Fruit fly (Drosophila melanogaster) whole organism, prepupa: ENCODE results near the gene yata.

Source experiments
- Blimp-1 ChIP-seq: fragments of 200-800 bp; sonication (Bioruptor generic); optimal IDR thresholded peaks from 3 replicates; lab custom pipeline; 2017; ENCODE audit warnings: missing biosample characterization, missing genetic modification characterization, mild to moderate bottlenecking, moderate library complexity, missing genetic modification reagents
- CG10631 ChIP-seq: fragments of 200-800 bp; sonication (Bioruptor generic); optimal IDR thresholded peaks from 2 replicates; lab custom pipeline; 2016; ENCODE audit warnings: missing biosample characterization, missing genetic modification characterization
- CG10669 ChIP-seq: fragments of 200-800 bp; sonication (Bioruptor generic); optimal IDR thresholded peaks from 3 replicates; lab custom pipeline; 2018; ENCODE audit warnings: missing biosample characterization, mild to moderate bottlenecking, missing genetic modification characterization, moderate library complexity
- CG11294 ChIP-seq: fragments of 200-800 bp; sonication (Bioruptor generic); IDR thresholded peaks from 2 replicates; pipeline ENCODE4 v1.3.6; 2022; ENCODE audit warnings: missing biosample characterization, missing genetic modification characterization
- CG11762 ChIP-seq: fragments of 200-800 bp; sonication (Bioruptor generic); optimal IDR thresholded peaks from 3 replicates; lab custom pipeline; 2016; ENCODE audit warnings: missing biosample characterization, missing genetic modification characterization; ENCODE audit not compliant: insufficient read depth
- CG11902 ChIP-seq: fragments of 200-800 bp; sonication (Bioruptor generic); optimal IDR thresholded peaks from 3 replicates; lab custom pipeline; 2016; ENCODE audit warnings: missing biosample characterization, missing genetic modification characterization
- CG15336 ChIP-seq: fragments of 200-800 bp; sonication (Bioruptor generic); IDR thresholded peaks from 2 replicates; pipeline ENCODE4 v1.3.6; 2022; ENCODE audit warnings: missing biosample characterization, missing genetic modification characterization
- CG3032 ChIP-seq: fragments of 200-800 bp; optimal IDR thresholded peaks from 2 replicates; lab custom pipeline; 2019; ENCODE audit warnings: missing biosample characterization, mild to moderate bottlenecking, missing genetic modification characterization, moderate library complexity
- CG31627 ChIP-seq: fragments of 200-800 bp; sonication (Bioruptor generic); optimal IDR thresholded peaks from 3 replicates; lab custom pipeline; 2016; ENCODE audit warnings: missing biosample characterization, missing genetic modification characterization
- CG32006 ChIP-seq: fragments of 200-800 bp; sonication (Bioruptor generic); optimal IDR thresholded peaks from 3 replicates; lab custom pipeline; 2017; ENCODE audit warnings: missing biosample characterization, mild to moderate bottlenecking, missing genetic modification characterization
- CG34406 ChIP-seq: fragments of 200-800 bp; sonication (Bioruptor generic); optimal IDR thresholded peaks from 3 replicates; lab custom pipeline; 2016; ENCODE audit warnings: missing biosample characterization, missing genetic modification characterization
- CG3919 ChIP-seq: fragments of 200-800 bp; sonication (Bioruptor generic); optimal IDR thresholded peaks from 3 replicates; lab custom pipeline; 2016; ENCODE audit warnings: missing biosample characterization, missing genetic modification characterization
- CG4318 ChIP-seq: fragments of 200-800 bp; sonication (Bioruptor generic); optimal IDR thresholded peaks from 3 replicates; lab custom pipeline; 2017; ENCODE audit warnings: missing biosample characterization, mild to moderate bottlenecking, missing genetic modification characterization
- CG6163 ChIP-seq: fragments of 200-800 bp; sonication (Bioruptor generic); IDR thresholded peaks from 3 replicates; pipeline ENCODE4 v1.3.6; 2022; ENCODE audit warnings: missing biosample characterization, missing genetic modification characterization
- CG6276 ChIP-seq: fragments of 200-800 bp; sonication (Bioruptor generic); optimal IDR thresholded peaks from 2 replicates; lab custom pipeline; 2017; ENCODE audit warnings: missing biosample characterization, mild to moderate bottlenecking, missing genetic modification characterization
- CG6792 ChIP-seq: fragments of 200-800 bp; sonication (Bioruptor generic); optimal IDR thresholded peaks from 3 replicates; lab custom pipeline; 2016; ENCODE audit warnings: missing biosample characterization, missing genetic modification characterization
- CG6808 ChIP-seq: fragments of 200-800 bp; sonication (Bioruptor generic); optimal IDR thresholded peaks from 3 replicates; lab custom pipeline; 2017; ENCODE audit warnings: missing biosample characterization, missing genetic modification characterization, mild to moderate bottlenecking, moderate library complexity, missing genetic modification reagents
- CG7368 ChIP-seq: fragments of 200-800 bp; sonication (Bioruptor generic); optimal IDR thresholded peaks from 3 replicates; lab custom pipeline; 2016; ENCODE audit warnings: missing biosample characterization, missing genetic modification characterization
- CG8119 ChIP-seq: fragments of 200-800 bp; sonication (Bioruptor generic); IDR thresholded peaks from 3 replicates; pipeline ENCODE4 v1.3.6; 2022; ENCODE audit warnings: missing biosample characterization, missing genetic modification characterization
- CG8319 ChIP-seq: fragments of 200-800 bp; sonication (Bioruptor generic); optimal IDR thresholded peaks from 3 replicates; lab custom pipeline; 2016; ENCODE audit warnings: missing biosample characterization, missing genetic modification characterization
- CG9139 ChIP-seq: fragments of 200-800 bp; sonication (Bioruptor generic); optimal IDR thresholded peaks from 3 replicates; lab custom pipeline; 2017; ENCODE audit warnings: missing biosample characterization, mild to moderate bottlenecking, missing genetic modification characterization
- Eip78C ChIP-seq: fragments of 200-800 bp; sonication (Bioruptor generic); peaks from one replicate; lab custom pipeline; 2016; ENCODE audit warnings: missing biosample characterization, missing genetic modification characterization
- Eip93F ChIP-seq: fragments of 200-800 bp; sonication (Bioruptor generic); optimal IDR thresholded peaks from 2 replicates; lab custom pipeline; 2016; ENCODE audit warnings: missing biosample characterization, mild to moderate bottlenecking, missing genetic modification characterization
- Ets21C ChIP-seq: fragments of 200-800 bp; sonication (Bioruptor generic); optimal IDR thresholded peaks from 3 replicates; lab custom pipeline; 2016; ENCODE audit warnings: missing biosample characterization, missing genetic modification characterization
- Ets96B ChIP-seq: fragments of 200-800 bp; optimal IDR thresholded peaks from 2 replicates; lab custom pipeline; 2019; ENCODE audit warnings: missing biosample characterization, mild to moderate bottlenecking, missing genetic modification characterization, moderate library complexity
- Hr39 ChIP-seq: fragments of 200-800 bp; sonication (Bioruptor generic); optimal IDR thresholded peaks from 2 replicates; lab custom pipeline; 2016; ENCODE audit warnings: missing biosample characterization, missing genetic modification characterization
- Hr4 ChIP-seq: fragments of 200-800 bp; sonication (Bioruptor generic); optimal IDR thresholded peaks from 3 replicates; lab custom pipeline; 2016; ENCODE audit warnings: missing biosample characterization, missing genetic modification characterization
- Met ChIP-seq: fragments of 200-800 bp; sonication (Bioruptor generic); optimal IDR thresholded peaks from 3 replicates; lab custom pipeline; 2016; ENCODE audit warnings: missing biosample characterization, missing genetic modification characterization
- OdsH ChIP-seq: fragments of 200-800 bp; sonication (Bioruptor generic); optimal IDR thresholded peaks from 3 replicates; lab custom pipeline; 2016; ENCODE audit warnings: missing biosample characterization, missing genetic modification characterization
- Smox ChIP-seq: fragments of 200-800 bp; sonication (Bioruptor generic); optimal IDR thresholded peaks from 3 replicates; lab custom pipeline; 2016; ENCODE audit warnings: missing biosample characterization, missing genetic modification characterization
- Sox15 ChIP-seq: fragments of 200-800 bp; sonication (Bioruptor generic); optimal IDR thresholded peaks from 3 replicates; lab custom pipeline; 2016; ENCODE audit warnings: missing biosample characterization, missing genetic modification characterization
- achi ChIP-seq: fragments of 200-800 bp; sonication (Bioruptor generic); optimal IDR thresholded peaks from 3 replicates; lab custom pipeline; 2016; ENCODE audit warnings: missing biosample characterization, missing genetic modification characterization
- acj6 ChIP-seq: fragments of 200-800 bp; sonication (Bioruptor generic); optimal IDR thresholded peaks from 3 replicates; lab custom pipeline; 2016; ENCODE audit warnings: missing biosample characterization, missing genetic modification characterization
- cyc ChIP-seq: fragments of 200-800 bp; sonication (Bioruptor generic); optimal IDR thresholded peaks from 3 replicates; lab custom pipeline; 2016; ENCODE audit warnings: missing biosample characterization, missing genetic modification characterization
- dac ChIP-seq: fragments of 200-800 bp; sonication (Bioruptor generic); optimal IDR thresholded peaks from 2 replicates; lab custom pipeline; 2017; ENCODE audit warnings: missing biosample characterization, mild to moderate bottlenecking, missing genetic modification characterization
- dsx ChIP-seq: fragments of 200-800 bp; optimal IDR thresholded peaks from 3 replicates; lab custom pipeline; 2019; ENCODE audit warnings: missing biosample characterization, mild to moderate bottlenecking, missing genetic modification characterization, moderate library complexity; ENCODE audit not compliant: poor library complexity, severe bottlenecking
- eg ChIP-seq: fragments of 200-800 bp; sonication (Bioruptor generic); IDR thresholded peaks from 3 replicates; pipeline ENCODE4 v1.3.6; 2022; ENCODE audit warnings: missing biosample characterization, missing genetic modification characterization
- esn ChIP-seq: fragments of 200-800 bp; sonication (Bioruptor generic); optimal IDR thresholded peaks from 2 replicates; lab custom pipeline; 2016; ENCODE audit warnings: missing biosample characterization, mild to moderate bottlenecking, missing genetic modification characterization, moderate library complexity
- fkh ChIP-seq: fragments of 200-800 bp; sonication (Bioruptor generic); optimal IDR thresholded peaks from 3 replicates; lab custom pipeline; 2017; ENCODE audit warnings: missing biosample characterization, mild to moderate bottlenecking, missing genetic modification characterization, moderate library complexity
- net ChIP-seq: fragments of 200-800 bp; sonication (Bioruptor generic); optimal IDR thresholded peaks from 3 replicates; lab custom pipeline; 2016; ENCODE audit warnings: missing biosample characterization, missing genetic modification characterization
- pdm3 ChIP-seq: fragments of 200-800 bp; sonication (Bioruptor generic); optimal IDR thresholded peaks from 3 replicates; lab custom pipeline; 2016; ENCODE audit warnings: missing biosample characterization, missing genetic modification characterization
- salr ChIP-seq, 2 experiments: fragments of 200-800 bp; sonication (Bioruptor generic); optimal IDR thresholded peaks; 3 replicates each; lab custom pipeline; 2016 to 2018; ENCODE audit warnings: missing biosample characterization in 2 of 2, missing genetic modification characterization in 2 of 2, mild to moderate bottlenecking in 1 of 2
- ss ChIP-seq, 2 experiments: fragments of 200-800 bp; sonication (Bioruptor generic); optimal IDR thresholded peaks; 2 replicates in 1 of 2; 3 replicates in 1 of 2; lab custom pipeline; 2017 to 2018; ENCODE audit warnings: mild to moderate bottlenecking in 2 of 2, missing biosample characterization in 2 of 2, missing genetic modification characterization in 2 of 2, moderate library complexity in 1 of 2
- svp ChIP-seq: fragments of 200-800 bp; sonication (Bioruptor generic); peaks from one replicate; lab custom pipeline; 2016; ENCODE audit warnings: missing biosample characterization, missing genetic modification characterization
- topi ChIP-seq: fragments of 200-800 bp; sonication (Bioruptor generic); optimal IDR thresholded peaks from 3 replicates; lab custom pipeline; 2016; ENCODE audit warnings: missing biosample characterization, missing genetic modification characterization
- vri ChIP-seq: fragments of 200-800 bp; sonication (Bioruptor generic); optimal IDR thresholded peaks from 3 replicates; lab custom pipeline; 2016; ENCODE audit warnings: missing biosample characterization, mild to moderate bottlenecking, missing genetic modification characterization

The yata gene

DNA sequence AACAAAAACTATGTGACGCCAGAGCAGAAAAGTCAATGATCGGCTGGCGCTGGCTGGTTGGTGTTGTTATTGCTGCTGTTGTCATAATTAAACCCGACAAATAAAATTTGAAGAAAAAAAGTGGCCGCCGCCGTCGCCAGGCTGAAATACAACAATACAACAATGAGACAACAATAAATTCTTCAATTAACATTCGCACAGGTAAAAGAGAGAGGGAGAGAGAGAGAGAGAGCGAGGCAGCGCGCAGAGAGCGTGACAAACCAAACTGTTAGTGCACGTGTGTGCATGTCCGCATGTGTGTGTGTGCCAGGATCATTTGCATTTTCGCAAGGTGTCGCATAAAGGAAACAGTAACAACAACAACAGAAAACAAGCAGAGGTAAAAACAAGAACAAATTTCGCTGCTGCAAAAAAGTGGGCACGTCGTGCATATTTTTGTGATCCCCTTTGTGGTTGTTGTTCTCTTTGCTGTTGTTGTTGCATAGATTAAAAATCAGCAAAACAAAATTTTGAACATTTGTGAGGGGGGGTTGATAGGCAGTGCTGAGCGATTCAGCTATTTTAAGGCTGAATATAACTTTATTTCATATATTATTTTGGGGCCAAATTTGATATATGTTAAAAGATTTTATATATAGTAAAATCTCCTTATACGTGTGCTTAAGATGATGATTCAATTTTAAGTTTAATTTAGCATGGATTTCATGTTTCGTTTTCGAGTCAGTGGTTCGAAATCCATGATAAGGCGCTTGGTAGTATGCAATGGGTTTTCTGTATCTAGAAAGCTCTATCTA, 15.4 kb downstream of the yata start:
- TF ChIP-seq svp (GFP tag; lab: Kevin White, UChicago) = no peak
- TF ChIP-seq ss (GFP tag; optimal IDR thresholded peaks at IDR 0.05; lab: Kevin White, UChicago) = peak in 1 of 2 experiments; percentile 39
- TF ChIP-seq CG15336 (GFP tag; lab: Robert Waterston, UW) = no peak
- no peak for TF ChIP-seq CG6792 (GFP tag; lab: Kevin White, UChicago)
- no peak for TF ChIP-seq dsx
- peak; percentile 56 for TF ChIP-seq Eip78C
- TF ChIP-seq Hr39 (GFP tag; lab: Kevin White, UChicago) = no peak
- TF ChIP-seq, all 60 proteins: peak for 2

DNA sequence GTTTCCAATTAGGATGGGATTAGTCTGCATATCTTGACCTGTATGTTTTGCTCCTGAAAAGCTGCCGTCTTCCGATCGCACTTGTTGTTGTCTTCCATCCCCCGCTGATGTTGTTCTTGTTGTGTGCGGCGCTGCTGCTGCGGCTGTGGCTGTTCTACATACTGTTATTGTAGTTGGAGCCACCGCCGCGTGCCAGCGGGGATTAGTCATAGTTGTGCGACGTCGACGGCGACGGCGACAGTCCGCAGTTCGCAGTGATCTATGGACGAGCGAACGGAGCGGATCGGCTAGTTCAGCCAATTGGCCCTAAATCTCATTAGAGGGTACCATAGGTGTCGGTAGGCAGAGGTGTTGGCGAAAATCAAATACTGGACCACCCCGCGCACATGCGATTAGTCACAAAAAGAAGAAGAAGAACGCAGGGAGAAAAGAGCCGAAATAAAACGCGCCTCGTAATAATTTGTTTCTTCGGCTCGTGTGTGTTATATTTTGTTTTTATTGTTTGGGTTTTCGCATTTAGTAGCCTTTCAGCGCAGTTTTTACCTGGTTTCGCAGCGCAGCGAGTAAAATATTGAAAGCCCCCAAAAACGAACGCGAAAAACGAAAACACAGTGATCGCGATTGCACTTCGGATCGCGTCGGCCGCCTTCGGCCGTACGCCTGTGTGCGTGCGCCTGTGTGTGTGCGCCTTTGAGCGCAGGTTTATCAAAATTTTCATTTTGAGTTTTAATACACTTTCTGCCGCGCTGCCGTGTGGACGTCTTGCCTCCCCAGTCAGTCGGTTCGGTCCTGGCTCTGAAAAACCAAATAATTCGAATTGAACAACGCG, 16.5 kb downstream of the yata start, which contains the start of gene kay:
kay (plus strand) TSS at position 729 of the 829 bp plus-strand sequence.
- TF ChIP-seq dac = no peak
- peak; percentile 33; the same call in 2 of the 3 replicates for TF ChIP-seq eg
- TF ChIP-seq fkh (GFP tag; lab: Kevin White, UChicago) = no peak
- no peak for TF ChIP-seq CG4318 (GFP tag; lab: Kevin White, UChicago)
- peak; percentile 11 for TF ChIP-seq CG10669 (GFP tag; lab: Kevin White, UChicago)
- TF ChIP-seq ss (GFP tag; optimal IDR thresholded peaks at IDR 0.05; lab: Kevin White, UChicago) = peak in 1 of 2 experiments; percentile 31
- TF ChIP-seq Ets96B (tag; lab: Kevin White, UChicago) = no peak
- TF ChIP-seq CG31627 (GFP tag; lab: Kevin White, UChicago) = no peak
- TF ChIP-seq Eip93F = peak; percentile 47
- no peak for TF ChIP-seq CG8319 (GFP tag; lab: Kevin White, UChicago)
- TF ChIP-seq CG11902 = no peak
- TF ChIP-seq Blimp-1 = no peak
- no peak for TF ChIP-seq esn (GFP tag; lab: Kevin White, UChicago)
- TF ChIP-seq CG3919 (GFP tag; lab: Kevin White, UChicago) = peak; percentile 18
- no peak for TF ChIP-seq CG9139
- TF ChIP-seq CG6808 (GFP tag; lab: Kevin White, UChicago) = peak; percentile 11
- TF ChIP-seq CG11294 = no peak
- no peak for TF ChIP-seq Ets21C (GFP tag; lab: Kevin White, UChicago)
- no peak for TF ChIP-seq CG34406 (GFP tag; lab: Kevin White, UChicago)
- no peak for TF ChIP-seq pdm3 (GFP tag; lab: Kevin White, UChicago)
- TF ChIP-seq dsx = no peak
- TF ChIP-seq CG7368 (GFP tag; lab: Kevin White, UChicago) = no peak
- no peak for TF ChIP-seq Hr4
- TF ChIP-seq CG11762 (GFP tag; lab: Kevin White, UChicago) = no peak
- TF ChIP-seq CG6276 (GFP tag; lab: Kevin White, UChicago) = no peak
- 0 out of 3 replicates have a peak, but pooled peaks have one; percentile 33 for TF ChIP-seq CG6163 (GFP tag; lab: Robert Waterston, UW)
- TF ChIP-seq achi (GFP tag; lab: Kevin White, UChicago) = no peak
- no peak for TF ChIP-seq CG32006
- no peak for TF ChIP-seq CG10631
- TF ChIP-seq vri (GFP tag; lab: Kevin White, UChicago) = peak; percentile 23
- peak; percentile 26 for TF ChIP-seq Met
- no peak for TF ChIP-seq CG3032
- TF ChIP-seq Hr39 (GFP tag; lab: Kevin White, UChicago) = no peak
- TF ChIP-seq OdsH = no peak
- TF ChIP-seq CG8119 (GFP tag; lab: Robert Waterston, UW) = no peak
- no peak for TF ChIP-seq Sox15 (GFP tag; lab: Kevin White, UChicago)
- no peak for TF ChIP-seq Smox (GFP tag; lab: Kevin White, UChicago)
- peak; percentile 48 for TF ChIP-seq svp (GFP tag; lab: Kevin White, UChicago)
- no peak for TF ChIP-seq cyc (GFP tag; lab: Kevin White, UChicago)
- TF ChIP-seq topi (GFP tag; lab: Kevin White, UChicago) = no peak
- no peak for TF ChIP-seq salr (GFP tag; optimal IDR thresholded peaks at IDR 0.05; lab: Kevin White, UChicago)
- no peak for TF ChIP-seq net
- TF ChIP-seq acj6 (GFP tag; lab: Kevin White, UChicago) = no peak
